Worm (Caenorhabditis elegans): Measurements from ENCODE around the gene mcm-5.

Gene mcm-5

ce11 chrIII:4291216-4291691 is at the start of gene mcm-5:
Gene mcm-5 (minus strand): TSS chrIII:4291266.
- TF ChIP-seq F22D6.2 (tag; optimal IDR thresholded peaks at IDR 0.05), result no peak
- no peak for TF ChIP-seq hlh-26 (GFP tag; conservative IDR thresholded peaks at IDR 0.05)
- peak; percentile 39; the same call in 1 of the 2 replicates for TF ChIP-seq hmg-1.2 (GFP tag; IDR thresholded peaks at IDR 0.05)
- peak in 1 of 3 experiments; percentile 45 for TF ChIP-seq lin-35 (GFP tag; optimal IDR thresholded peaks at IDR 0.05)
- peak; percentile 95 for TF ChIP-seq efl-1 (GFP tag; optimal IDR thresholded peaks at IDR 0.05)
- TF ChIP-seq lin-54 (GFP tag; optimal IDR thresholded peaks at IDR 0.05), result peak; percentile 85
- TF ChIP-seq ZK185.1 (tag; optimal IDR thresholded peaks at IDR 0.05; ENCODE audit: poor library complexity, severe bottlenecking), result no peak
- TF ChIP-seq snpc-4 (GFP tag; optimal IDR thresholded peaks at IDR 0.05), result peak; percentile 9
- no peak for TF ChIP-seq snpc-4 (tag; optimal IDR thresholded peaks at IDR 0.05)
- peak; percentile 70 for TF ChIP-seq ceh-91 (GFP tag; IDR thresholded peaks at IDR 0.05)
- TF ChIP-seq zfh-2 (GFP tag; conservative IDR thresholded peaks at IDR 0.05), result no peak
- TF ChIP-seq him-1 (tag; optimal IDR thresholded peaks at IDR 0.05), result peak; percentile 49
- peak; percentile 74 for TF ChIP-seq lsl-1 (GFP tag; optimal IDR thresholded peaks at IDR 0.05)
- peak; percentile 56 for TF ChIP-seq snpc-1.3 (tag; optimal IDR thresholded peaks at IDR 0.05; ENCODE audit: insufficient read depth)
- TF ChIP-seq C06A6.2 (GFP tag; conservative IDR thresholded peaks at IDR 0.05), result no peak
- peak; percentile 78 for TF ChIP-seq madf-8 (GFP tag; conservative IDR thresholded peaks at IDR 0.05)
- no peak for TF ChIP-seq F49E8.2 (tag; optimal IDR thresholded peaks at IDR 0.05; ENCODE audit: insufficient read depth)
- no peak for TF ChIP-seq unc-62 (GFP tag; optimal IDR thresholded peaks at IDR 0.05)
- peak; percentile 74; the same call in 1 of the 2 replicates for TF ChIP-seq D2030.7 (GFP tag; IDR thresholded peaks at IDR 0.05)
- TF ChIP-seq snpc-3.4 (tag; optimal IDR thresholded peaks at IDR 0.05), result peak; percentile 59
- TF ChIP-seq F33H1.4 (GFP tag; IDR thresholded peaks at IDR 0.05), result peak; percentile 60
- no peak for TF ChIP-seq lsy-27 (tag; optimal IDR thresholded peaks at IDR 0.05; ENCODE audit: borderline replicate concordance, insufficient read depth)
- TF ChIP-seq B0019.2 (GFP tag; conservative IDR thresholded peaks at IDR 0.05), result 0 out of 2 replicates have a peak, but pooled peaks have one; percentile 21
- TF ChIP-seq T26A5.8 (tag; optimal IDR thresholded peaks at IDR 0.05), result no peak
- TF ChIP-seq tbp1 (GFP tag; optimal IDR thresholded peaks at IDR 0.05), result peak; percentile 19
- TF ChIP-seq ceh-40 (GFP tag; IDR thresholded peaks at IDR 0.05), result no peak
- peak; percentile 93 for TF ChIP-seq madf-6 (GFP tag; IDR thresholded peaks at IDR 0.05)
- TF ChIP-seq madf-3 (GFP tag; IDR thresholded peaks at IDR 0.05), result peak; percentile 85
- TF ChIP-seq aptf-3 (GFP tag; IDR thresholded peaks at IDR 0.05), result no peak
- TF ChIP-seq xnd-1 (tag; optimal IDR thresholded peaks at IDR 0.05), result peak; percentile 59
- peak; percentile 89 for TF ChIP-seq dpl-1 (GFP tag; optimal IDR thresholded peaks at IDR 0.05)
- TF ChIP-seq hsf-1 (GFP tag; IDR thresholded peaks at IDR 0.05), result 0 out of 2 replicates have a peak, but pooled peaks have one; percentile 21
- no peak for TF ChIP-seq madf-10 (tag; optimal IDR thresholded peaks at IDR 0.05)
- TF ChIP-seq B0336.3 (GFP tag; IDR thresholded peaks at IDR 0.05), result no peak

- peak; percentile 87 for TF ChIP-seq zfh-2 (GFP tag; conservative IDR thresholded peaks at IDR 0.05)
- TF ChIP-seq hmg-1.2 (GFP tag; IDR thresholded peaks at IDR 0.05), result peak; percentile 59; the same call in 1 of the 2 replicates
- TF ChIP-seq nhr-80 (tag; optimal IDR thresholded peaks at IDR 0.05), result no peak
- TF ChIP-seq lin-35 (GFP tag; optimal IDR thresholded peaks at IDR 0.05), result peak in 1 of 3 experiments; percentile 28
- TF ChIP-seq cebp-2 (GFP tag; IDR thresholded peaks at IDR 0.05), result no peak
- TF ChIP-seq hsf-1 (GFP tag; IDR thresholded peaks at IDR 0.05), result no peak
- no peak for TF ChIP-seq aptf-2 (GFP tag; conservative IDR thresholded peaks at IDR 0.05)
- TF ChIP-seq ztf-18 (tag; optimal IDR thresholded peaks at IDR 0.05), result no peak
- peak; percentile 26 for TF ChIP-seq lin-40 (tag; optimal IDR thresholded peaks at IDR 0.05)
- no peak for TF ChIP-seq cebp-1 (GFP tag; IDR thresholded peaks at IDR 0.05)
- peak; percentile 34 for TF ChIP-seq cebp-1 (tag; optimal IDR thresholded peaks at IDR 0.05)
Observed at ce11 chrIII:4335614-4336013, 44.5 kb upstream of the mcm-5 start.

Measured in whole organism, young adult.